Worm (Caenorhabditis elegans): ENCODE measurements around the gene C16C8.7.

DNA sequence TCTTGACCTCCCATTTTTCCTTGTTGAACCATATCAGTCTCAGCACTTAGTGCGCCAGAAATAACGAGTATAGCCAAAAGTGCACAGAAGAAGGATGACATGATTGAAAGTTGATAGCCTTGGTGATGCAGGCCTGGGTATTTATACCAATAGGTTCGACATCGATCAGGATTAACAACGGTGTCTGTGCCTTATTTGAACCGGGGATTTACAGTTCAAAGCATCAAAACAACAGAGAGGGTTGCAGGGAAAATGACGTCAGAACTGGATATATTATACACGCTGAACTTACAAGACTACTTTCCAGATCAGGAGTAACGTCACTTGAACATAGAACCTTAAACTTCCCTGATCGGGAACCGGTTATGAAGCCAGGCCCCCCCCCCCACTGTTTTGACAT, 12.4 kb upstream of the C16C8.7 start, which contains the start of gene Y49F6B.12:
- TF ChIP-seq F49E8.2 (tag; optimal IDR thresholded peaks at IDR 0.05; ENCODE audit: borderline replicate concordance) (no peak), mep-1 (tag; optimal IDR thresholded peaks at IDR 0.05) (no peak), fos-1 (tag; optimal IDR thresholded peaks at IDR 0.05) (no peak), ceh-28 (tag; optimal IDR thresholded peaks at IDR 0.05) (no peak), Y75B8A.6 (GFP tag; IDR thresholded peaks at IDR 0.05) (no peak)

All from whole organism, L4 larva.